Worm (Caenorhabditis elegans) whole organism, mixed stage, embryonic: Measurements from ENCODE around the gene ZK721.3.

Experiments used
- ceh-83 ChIP-seq: fragments of 200-800 bp; sonication (Bioruptor generic); optimal IDR thresholded peaks from 2 replicates; lab custom pipeline; 2018; ENCODE audit warnings: mild to moderate bottlenecking, missing genetic modification characterization, missing compliant biosample characterization
- drap-1 ChIP-seq: fragments of 200-800 bp; sonication (Bioruptor generic); optimal IDR thresholded peaks from 3 replicates; lab custom pipeline; 2018; ENCODE audit warnings: mild to moderate bottlenecking, missing genetic modification characterization, missing compliant biosample characterization
- elt-3 ChIP-seq: fragments of 150-350 bp; optimal IDR thresholded peaks from 2 replicates; lab custom pipeline; 2014; ENCODE audit warnings: missing biosample characterization, missing genetic modification characterization
- lsy-2 ChIP-seq: fragments of 150-350 bp; optimal IDR thresholded peaks from 2 replicates; lab custom pipeline; 2014; ENCODE audit warnings: missing biosample characterization, missing genetic modification characterization
- mab-5 ChIP-seq: fragments of 150-350 bp; optimal IDR thresholded peaks from 2 replicates; lab custom pipeline; 2014; ENCODE audit warnings: missing biosample characterization, missing genetic modification characterization
- nhr-28 ChIP-seq: fragments of 150-350 bp; optimal IDR thresholded peaks from 2 replicates; lab custom pipeline; 2014; ENCODE audit warnings: missing biosample characterization, missing genetic modification characterization
- nhr-76 ChIP-seq: sonication (generic microtip); optimal IDR thresholded peaks from 2 replicates; lab custom pipeline; 2017; ENCODE audit warnings: missing biosample characterization, missing genetic modification characterization
- snpc-4 ChIP-seq: fragments of 150-350 bp; optimal IDR thresholded peaks from 2 replicates; lab custom pipeline; 2014; ENCODE audit warnings: missing biosample characterization, missing genetic modification characterization
- tbx-8 ChIP-seq: fragments of 200-800 bp; sonication (Bioruptor generic); optimal IDR thresholded peaks from 2 replicates; lab custom pipeline; 2018; ENCODE audit warnings: mild to moderate bottlenecking, missing genetic modification characterization, moderate library complexity, missing compliant biosample characterization
- unc-39 ChIP-seq: fragments of 150-350 bp; optimal IDR thresholded peaks from 2 replicates; lab custom pipeline; 2014; ENCODE audit warnings: missing biosample characterization, missing genetic modification characterization
- unc-62 ChIP-seq: fragments of 150-350 bp; optimal IDR thresholded peaks from 2 replicates; lab custom pipeline; 2014; ENCODE audit warnings: missing biosample characterization, missing genetic modification reagents, missing genetic modification characterization

- TF ChIP-seq nhr-28 (tag; lab: Kevin White, UChicago), result no peak
- no peak for TF ChIP-seq unc-62 (GFP tag; lab: Kevin White, UChicago)
- no peak for TF ChIP-seq elt-3
- TF ChIP-seq unc-39 (tag; lab: Kevin White, UChicago), result no peak
- TF ChIP-seq snpc-4 (tag; lab: Kevin White, UChicago), result no peak
- TF ChIP-seq nhr-76 (tag; lab: Kevin White, UChicago), result no peak
- TF ChIP-seq ceh-83 (GFP tag; lab: Kevin White, UChicago), result no peak
- no peak for TF ChIP-seq lsy-2 (tag; lab: Kevin White, UChicago)
- no peak for TF ChIP-seq mab-5 (tag; lab: Kevin White, UChicago)
- TF ChIP-seq drap-1 (GFP tag; lab: Kevin White, UChicago), result no peak
- no peak for TF ChIP-seq tbx-8 (GFP tag; lab: Kevin White, UChicago)
These were observed 27.6 kb downstream of the ZK721.3 start, which contains the start of gene cnnm-2 for ce11 chrX:8811916-8812315.
